Fruit fly (Drosophila melanogaster) whole organism, wandering third instar larva: Measurements from ENCODE around the gene Vm26Aa.

Source experiments
- CG32264 ChIP-seq: fragments of 200-800 bp; sonication (Bioruptor generic); optimal IDR thresholded peaks from 2 replicates; lab custom pipeline; 2016; ENCODE audit warnings: missing biosample characterization, missing genetic modification characterization
- CG9705 ChIP-seq: fragments of 200-800 bp; sonication (Bioruptor generic); optimal IDR thresholded peaks from 2 replicates; lab custom pipeline; 2018; ENCODE audit warnings: missing biosample characterization, mild to moderate bottlenecking, missing genetic modification characterization
- CrebA ChIP-seq: fragments of 200-800 bp; sonication (Bioruptor generic); optimal IDR thresholded peaks from 2 replicates; lab custom pipeline; 2016; ENCODE audit warnings: missing biosample characterization, mild to moderate bottlenecking, missing genetic modification characterization, borderline replicate concordance
- Dfd ChIP-seq: fragments of >200 bp; optimal IDR thresholded peaks from 2 replicates; lab custom pipeline; 2017; ENCODE audit warnings: missing biosample characterization, missing genetic modification characterization
- Dif ChIP-seq: fragments of 200-275, 200-300 bp; sonication (Bioruptor generic); optimal IDR thresholded peaks from 2 replicates; lab custom pipeline; 2018; ENCODE audit warnings: missing biosample characterization, missing genetic modification characterization; ENCODE audit not compliant: partially characterized antibody
- GATAd ChIP-seq: sonication (Bioruptor generic); optimal IDR thresholded peaks from 2 replicates; lab custom pipeline; 2016; ENCODE audit warnings: missing biosample characterization, missing genetic modification characterization
- HLH106 ChIP-seq: fragments of 200-800 bp; optimal IDR thresholded peaks from 3 replicates; lab custom pipeline; 2019; ENCODE audit warnings: missing biosample characterization, mild to moderate bottlenecking, missing genetic modification characterization, moderate library complexity
- Hnf4 ChIP-seq: fragments of 200-800 bp; sonication (Bioruptor generic); optimal IDR thresholded peaks from 2 replicates; lab custom pipeline; 2016; ENCODE audit warnings: missing biosample characterization, mild to moderate bottlenecking, missing genetic modification characterization
- Hr78 ChIP-seq: fragments of >200 bp; optimal IDR thresholded peaks from 2 replicates; lab custom pipeline; 2017; ENCODE audit warnings: missing biosample characterization, missing genetic modification characterization
- Hr83 ChIP-seq: fragments of 200-300 bp; sonication (Bioruptor generic); optimal IDR thresholded peaks from 2 replicates; lab custom pipeline; 2016; ENCODE audit warnings: missing biosample characterization, mild to moderate bottlenecking, missing genetic modification characterization, moderate library complexity; ENCODE audit not compliant: poor library complexity, severe bottlenecking
- Myc ChIP-seq: fragments of >200 bp; optimal IDR thresholded peaks from 2 replicates; lab custom pipeline; 2017
- N ChIP-seq: fragments of >200 bp; optimal IDR thresholded peaks from 2 replicates; lab custom pipeline; 2018; ENCODE audit warnings: missing biosample characterization, missing external identifiers, missing genetic modification characterization
- OdsH ChIP-seq: fragments of 200-800 bp; sonication (Bioruptor generic); optimal IDR thresholded peaks from 2 replicates; lab custom pipeline; 2016; ENCODE audit warnings: missing biosample characterization, mild to moderate bottlenecking, missing genetic modification characterization
- Rel ChIP-seq, 2 experiments: fragments of 200-800 bp; sonication (Bioruptor generic) in 1 of 2; optimal IDR thresholded peaks; 2 replicates in 1 of 2; 3 replicates in 1 of 2; lab custom pipeline; 2016 to 2019; ENCODE audit warnings: mild to moderate bottlenecking in 2 of 2, missing biosample characterization in 2 of 2, missing genetic modification characterization in 2 of 2, moderate library complexity in 1 of 2
- Sp1 ChIP-seq: fragments of 200-800 bp; sonication (Bioruptor generic); optimal IDR thresholded peaks from 3 replicates; lab custom pipeline; 2019; ENCODE audit warnings: missing biosample characterization, mild to moderate bottlenecking, missing genetic modification characterization, moderate library complexity
- Vsx2 ChIP-seq: fragments of 200-300, 225-300 bp; sonication (Bioruptor generic); optimal IDR thresholded peaks from 2 replicates; lab custom pipeline; 2018; ENCODE audit warnings: missing biosample characterization, missing genetic modification characterization; ENCODE audit not compliant: partially characterized antibody
- br ChIP-seq: fragments of 200-800 bp; sonication (Bioruptor generic); optimal IDR thresholded peaks from 2 replicates; lab custom pipeline; 2016; ENCODE audit warnings: missing biosample characterization, missing genetic modification characterization
- brk ChIP-seq: fragments of 200-800 bp; sonication (Bioruptor generic); optimal IDR thresholded peaks from 2 replicates; lab custom pipeline; 2016; ENCODE audit warnings: missing biosample characterization, mild to moderate bottlenecking, missing genetic modification characterization
- dl ChIP-seq, 2 experiments: fragments of 175-275, 200-275 bp in 1 of 2; fragments of 200-275 bp in 1 of 2; sonication (Bioruptor generic); optimal IDR thresholded peaks; lab custom pipeline; 2018; ENCODE audit warnings: mild to moderate bottlenecking in 2 of 2, missing biosample characterization in 2 of 2, missing genetic modification characterization in 2 of 2, moderate library complexity in 2 of 2; ENCODE audit not compliant: partially characterized antibody in 2 of 2, insufficient read depth in 1 of 2
- dmrt93B ChIP-seq: fragments of 200-800 bp; sonication (Bioruptor generic); optimal IDR thresholded peaks from 2 replicates; lab custom pipeline; 2018; ENCODE audit warnings: missing biosample characterization, mild to moderate bottlenecking, missing genetic modification characterization
- ey ChIP-seq: fragments of 200-800 bp; sonication (Bioruptor generic); optimal IDR thresholded peaks from 2 replicates; lab custom pipeline; 2016; ENCODE audit warnings: missing biosample characterization, missing genetic modification characterization
- foxo ChIP-seq, 2 experiments: fragments of 200-800 bp; sonication (Bioruptor generic); optimal IDR thresholded peaks; 2 replicates in 1 of 2; 3 replicates in 1 of 2; lab custom pipeline; 2016 to 2017; ENCODE audit warnings: missing biosample characterization in 2 of 2, missing genetic modification characterization in 2 of 2
- fru ChIP-seq: fragments of 200-800 bp; sonication (Bioruptor generic); optimal IDR thresholded peaks from 3 replicates; lab custom pipeline; 2016; ENCODE audit warnings: missing biosample characterization, mild to moderate bottlenecking, missing genetic modification characterization
- h ChIP-seq: fragments of 200-800 bp; sonication (Bioruptor generic); optimal IDR thresholded peaks from 3 replicates; lab custom pipeline; 2016; ENCODE audit warnings: missing biosample characterization, mild to moderate bottlenecking, missing genetic modification characterization
- jim ChIP-seq: fragments of 175-275, 200-325 bp; sonication (Bioruptor generic); optimal IDR thresholded peaks from 2 replicates; lab custom pipeline; 2016; ENCODE audit warnings: missing biosample characterization, mild to moderate bottlenecking, missing genetic modification characterization
- pan ChIP-seq: fragments of >200 bp; optimal IDR thresholded peaks from 2 replicates; lab custom pipeline; 2017
- rgr ChIP-seq: fragments of 200-800 bp; sonication (Bioruptor generic); optimal IDR thresholded peaks from 3 replicates; lab custom pipeline; 2016; ENCODE audit warnings: missing biosample characterization, mild to moderate bottlenecking, missing genetic modification characterization
- sage ChIP-seq: fragments of 200-800 bp; sonication (Bioruptor generic); optimal IDR thresholded peaks from 2 replicates; lab custom pipeline; 2016; ENCODE audit warnings: missing biosample characterization, mild to moderate bottlenecking, missing genetic modification characterization
- usp ChIP-seq: fragments of >200 bp; optimal IDR thresholded peaks from 2 replicates; lab custom pipeline; 2017; ENCODE audit warnings: missing biosample characterization, missing genetic modification characterization
- woc ChIP-seq: sonication (Bioruptor generic); optimal IDR thresholded peaks from 2 replicates; lab custom pipeline; 2016; ENCODE audit warnings: missing biosample characterization, mild to moderate bottlenecking, missing genetic modification characterization

The Vm26Aa gene

DNA sequence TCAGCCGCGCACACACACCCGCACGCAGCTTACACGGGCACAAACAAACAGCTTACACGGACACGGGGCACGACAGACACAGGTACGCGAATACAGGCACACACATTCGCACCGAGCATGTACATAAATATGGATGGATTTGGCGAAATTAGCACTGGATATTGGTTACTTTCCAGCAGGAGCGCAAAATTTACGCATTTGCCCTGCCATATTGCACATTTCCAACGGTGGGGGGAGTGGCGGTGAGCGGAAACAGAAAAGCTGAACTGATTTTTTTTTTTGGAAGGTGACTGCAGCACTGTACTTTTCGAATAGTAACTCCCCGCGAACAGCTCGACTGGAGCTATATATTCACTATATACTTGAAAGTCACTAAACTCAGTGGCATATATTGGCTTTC lies 38.2 kb upstream of the Vm26Aa start:
- TF ChIP-seq Hr83 (GFP tag; lab: Kevin White, UChicago) (peak; percentile 18), sage (GFP tag; lab: Kevin White, UChicago) (no peak)

DNA sequence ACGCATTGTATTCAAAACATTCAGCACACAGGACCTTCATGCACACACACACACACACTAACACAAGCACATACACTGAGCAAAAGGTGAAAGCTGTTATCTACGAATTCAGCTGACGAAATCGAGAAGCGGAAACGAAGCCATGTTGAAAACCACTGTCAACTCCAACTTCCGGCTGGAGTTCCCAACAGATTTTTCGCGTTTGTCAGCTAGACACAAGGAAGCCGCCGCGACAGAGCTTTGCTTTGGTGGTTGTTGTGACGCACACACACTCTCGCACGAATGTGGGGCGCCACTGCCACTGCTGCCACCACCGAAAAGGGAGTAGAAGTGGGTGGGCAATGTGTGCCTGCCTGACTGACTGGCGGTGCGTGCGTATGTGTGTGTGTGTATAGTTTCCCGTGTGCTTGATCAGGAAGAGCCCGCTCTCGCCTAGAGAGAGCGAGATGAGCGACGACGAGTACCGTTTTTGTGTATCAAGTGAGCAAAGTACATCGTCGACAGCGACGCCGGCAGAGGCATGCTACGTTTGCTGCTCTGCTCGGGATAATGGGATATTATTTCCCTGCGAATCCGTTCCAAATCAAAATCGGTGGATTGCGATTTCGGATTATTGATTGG lies 37.6 kb upstream of the Vm26Aa start:
- TF ChIP-seq Vsx2 (GFP tag; lab: Kevin White, UChicago) (no peak), Sp1 (peak; percentile 49), N (GFP tag; lab: Kevin White, UChicago) (peak; percentile 34), foxo (GFP tag; optimal IDR thresholded peaks at IDR 0.05; lab: Kevin White, UChicago) (no peak), dmrt93B (GFP tag; lab: Kevin White, UChicago) (no peak), usp (no peak), br (GFP tag; lab: Kevin White, UChicago) (peak; percentile 9), HLH106 (tag; lab: Kevin White, UChicago) (peak; percentile 3), Dif (GFP tag; lab: Kevin White, UChicago) (no peak), CG32264 (GFP tag; lab: Kevin White, UChicago) (no peak), h (peak; percentile 13), Hr83 (GFP tag; lab: Kevin White, UChicago) (peak; percentile 34), rgr (GFP tag; lab: Kevin White, UChicago) (no peak), OdsH (GFP tag; lab: Kevin White, UChicago) (peak; percentile 6), CG9705 (GFP tag; lab: Kevin White, UChicago) (peak; percentile 5), fru (peak; percentile 8), brk (GFP tag; lab: Kevin White, UChicago) (no peak)

DNA sequence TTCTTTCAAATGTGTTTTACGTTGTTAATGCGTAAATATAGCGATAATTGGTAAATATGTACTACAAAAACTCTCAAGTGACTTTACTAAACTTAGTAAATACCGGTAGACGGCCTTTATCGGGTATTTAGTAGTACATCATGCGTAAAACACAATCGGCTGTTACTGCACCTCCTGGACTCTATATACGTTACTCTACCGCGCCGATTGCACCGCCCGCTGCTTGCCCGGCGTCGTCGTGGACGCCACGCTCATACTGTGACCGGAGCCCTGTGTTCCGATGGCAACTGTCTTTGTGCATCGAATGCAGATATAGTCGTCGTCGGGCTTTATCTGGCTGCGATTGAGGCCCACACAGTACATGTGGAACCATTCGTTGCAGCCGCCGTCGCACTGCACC lies 30.3 kb upstream of the Vm26Aa start:
- TF ChIP-seq Hr78 (GFP tag; lab: Kevin White, UChicago) (no peak), Dif (GFP tag; lab: Kevin White, UChicago) (no peak), Myc (no peak), CrebA (GFP tag; lab: Kevin White, UChicago) (no peak), brk (GFP tag; lab: Kevin White, UChicago) (no peak), CG32264 (GFP tag; lab: Kevin White, UChicago) (no peak), foxo (GFP tag; optimal IDR thresholded peaks at IDR 0.05; lab: Kevin White, UChicago) (no peak), Dfd (no peak), Sp1 (no peak), pan (no peak), N (GFP tag; lab: Kevin White, UChicago) (no peak), woc (GFP tag; lab: Kevin White, UChicago) (no peak), jim (GFP tag; lab: Kevin White, UChicago) (no peak), OdsH (GFP tag; lab: Kevin White, UChicago) (no peak), dmrt93B (GFP tag; lab: Kevin White, UChicago) (no peak), rgr (GFP tag; lab: Kevin White, UChicago) (no peak), dl (GFP tag; optimal IDR thresholded peaks at IDR 0.05; lab: Kevin White, UChicago; ENCODE audit: insufficient read depth in 1 of 2, partially characterized antibody in 2 of 2) (no peak), Vsx2 (GFP tag; lab: Kevin White, UChicago) (no peak)

DNA sequence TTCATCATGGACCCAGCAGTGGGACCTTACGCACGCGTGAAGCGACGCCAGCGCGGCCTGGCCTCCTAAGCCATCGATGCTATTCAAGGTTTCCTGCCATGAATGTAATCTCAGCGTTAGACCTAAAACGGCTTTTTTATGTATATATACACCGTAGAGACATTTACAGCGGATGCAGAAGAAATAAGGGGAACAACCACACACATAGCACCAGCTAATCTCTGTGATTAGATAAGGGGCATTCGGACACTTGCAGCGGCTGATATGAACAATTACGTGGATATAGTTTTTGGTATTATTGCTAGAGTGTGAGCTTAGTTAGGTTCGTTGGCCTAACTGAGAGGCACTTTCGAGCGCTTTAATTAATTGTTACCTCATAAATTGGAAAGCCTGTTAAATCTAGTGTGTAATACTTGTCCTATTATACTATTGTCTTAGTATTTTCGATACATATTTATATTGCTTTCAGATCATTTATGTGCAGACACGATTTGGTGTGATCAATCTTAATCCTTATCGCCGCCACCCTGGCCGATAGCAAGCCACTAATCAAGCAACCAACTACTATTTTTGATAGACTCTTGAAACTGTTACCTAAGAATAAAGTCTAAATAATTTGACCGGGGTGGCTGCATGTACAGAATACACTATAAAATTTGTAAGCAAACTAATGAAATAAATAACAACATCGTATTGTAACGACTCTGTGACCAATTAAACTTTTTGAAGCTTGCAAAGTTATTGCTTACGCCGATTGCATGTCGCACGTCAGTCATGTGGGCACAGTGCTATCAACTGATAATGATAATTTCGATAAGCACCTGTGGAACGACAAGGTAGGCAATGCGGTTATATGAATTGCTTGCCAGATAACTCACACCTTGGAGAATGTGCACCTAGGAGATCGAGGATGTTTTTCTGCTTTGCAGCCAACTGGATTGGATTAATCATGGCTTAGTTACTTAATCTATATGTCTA lies 28.3 kb upstream of the Vm26Aa start:
- TF ChIP-seq Hnf4 (no peak), CG32264 (GFP tag; lab: Kevin White, UChicago) (no peak), woc (GFP tag; lab: Kevin White, UChicago) (no peak), h (peak; percentile 39), Rel (GFP tag; optimal IDR thresholded peaks at IDR 0.05; lab: Kevin White, UChicago) (no peak), Rel (tag; optimal IDR thresholded peaks at IDR 0.05; lab: Kevin White, UChicago) (peak; percentile 93), GATAd (GFP tag; lab: Kevin White, UChicago) (no peak), ey (GFP tag; lab: Kevin White, UChicago) (no peak)
